Fruit fly (Drosophila melanogaster) whole organism, embryonic: ENCODE data around the gene RhoGAP5A.

Experiments
- Bgb ChIP-seq: fragments of 200-800 bp; sonication (Bioruptor generic); IDR thresholded peaks from 2 replicates; pipeline ENCODE4 v1.3.6; 2022; ENCODE audit warnings: missing biosample characterization, missing genetic modification characterization; ENCODE audit not compliant: partially characterized antibody
- Bteb2 ChIP-seq: fragments of 200-800 bp; sonication (Bioruptor generic); optimal IDR thresholded peaks from 2 replicates; lab custom pipeline; 2016; ENCODE audit warnings: missing biosample characterization, missing genetic modification characterization
- CG1024 ChIP-seq: fragments of 200-800 bp; sonication (Bioruptor generic); IDR thresholded peaks from 2 replicates; pipeline ENCODE4 v1.3.6; 2022; ENCODE audit warnings: missing biosample characterization, missing genetic modification characterization
- CG10274 ChIP-seq: fragments of 200-800 bp; sonication (Bioruptor generic); optimal IDR thresholded peaks from 3 replicates; lab custom pipeline; 2017; ENCODE audit warnings: missing biosample characterization, mild to moderate bottlenecking, missing genetic modification characterization
- CG11247 ChIP-seq: fragments of 200-800 bp; sonication (Bioruptor generic); IDR thresholded peaks from 2 replicates; pipeline ENCODE4 v1.3.6; 2022; ENCODE audit warnings: missing biosample characterization, missing genetic modification characterization
- CG11456 ChIP-seq: fragments of 200-800 bp; sonication (Bioruptor generic); IDR thresholded peaks from 3 replicates; pipeline ENCODE4 v1.3.6; 2022; ENCODE audit warnings: missing biosample characterization, missing genetic modification characterization
- CG11560 ChIP-seq: fragments of 200-800 bp; sonication (Bioruptor generic); IDR thresholded peaks from 3 replicates; pipeline ENCODE4 v1.3.6; 2022; ENCODE audit warnings: missing biosample characterization, missing genetic modification characterization
- CG11695 ChIP-seq: fragments of 200-800 bp; sonication (Bioruptor generic); IDR thresholded peaks from 3 replicates; pipeline ENCODE4 v1.3.6; 2022; ENCODE audit warnings: missing biosample characterization, missing genetic modification characterization
- CG12219 ChIP-seq: fragments of 200-800 bp; sonication (Bioruptor generic); optimal IDR thresholded peaks from 3 replicates; lab custom pipeline; 2018; ENCODE audit warnings: missing biosample characterization, mild to moderate bottlenecking, missing genetic modification characterization
- CG18764 ChIP-seq: fragments of 200-800 bp; sonication (Bioruptor generic); optimal IDR thresholded peaks from 3 replicates; lab custom pipeline; 2016; ENCODE audit warnings: missing biosample characterization, missing genetic modification characterization
- CG2712 ChIP-seq: fragments of 200-800 bp; optimal IDR thresholded peaks from 3 replicates; lab custom pipeline; 2019; ENCODE audit warnings: missing biosample characterization, mild to moderate bottlenecking, missing genetic modification characterization, moderate library complexity
- CG30020 ChIP-seq: fragments of 200-800 bp; optimal IDR thresholded peaks from 2 replicates; lab custom pipeline; 2019; ENCODE audit warnings: missing biosample characterization, mild to moderate bottlenecking, missing genetic modification characterization, moderate library complexity
- CG4617 ChIP-seq: fragments of 200-800 bp; sonication (Bioruptor generic); optimal IDR thresholded peaks from 3 replicates; lab custom pipeline; 2016; ENCODE audit warnings: missing biosample characterization, missing genetic modification characterization, borderline replicate concordance
- CG6254 ChIP-seq: fragments of 200-800 bp; sonication (Bioruptor generic); optimal IDR thresholded peaks from 3 replicates; lab custom pipeline; 2017; ENCODE audit warnings: mild to moderate bottlenecking, missing biosample characterization, missing genetic modification reagents, missing genetic modification characterization
- CG7372 ChIP-seq: fragments of 200-800 bp; sonication (Bioruptor generic); IDR thresholded peaks from 2 replicates; pipeline ENCODE4 v1.3.6; 2022; ENCODE audit warnings: missing biosample characterization, missing genetic modification characterization
- CG7963 ChIP-seq: fragments of 200-800 bp; sonication (Bioruptor generic); IDR thresholded peaks from 3 replicates; pipeline ENCODE4 v1.3.6; 2022; ENCODE audit warnings: missing biosample characterization, missing genetic modification characterization; ENCODE audit not compliant: partially characterized antibody
- CG7987 ChIP-seq: fragments of 200-800 bp; sonication (Bioruptor generic); optimal IDR thresholded peaks from 2 replicates; lab custom pipeline; 2018; ENCODE audit warnings: missing biosample characterization, mild to moderate bottlenecking, missing genetic modification characterization, moderate library complexity
- CG9437 ChIP-seq: fragments of 200-800 bp; sonication (Bioruptor generic); optimal IDR thresholded peaks from 2 replicates; lab custom pipeline; 2018; ENCODE audit warnings: missing biosample characterization, mild to moderate bottlenecking, missing genetic modification characterization
- CTCF ChIP-seq: fragments of 200-800 bp; sonication (Bioruptor generic); optimal IDR thresholded peaks from 2 replicates; lab custom pipeline; 2017; ENCODE audit warnings: missing biosample characterization, mild to moderate bottlenecking, missing genetic modification characterization, moderate library complexity
- Deaf1 ChIP-seq: fragments of 200-800 bp; optimal IDR thresholded peaks from 3 replicates; lab custom pipeline; 2019; ENCODE audit warnings: missing biosample characterization, mild to moderate bottlenecking, missing genetic modification characterization, moderate library complexity
- Dek ChIP-seq: fragments of 200-800 bp; sonication (Bioruptor generic); optimal IDR thresholded peaks from 3 replicates; lab custom pipeline; 2019; ENCODE audit warnings: missing biosample characterization, mild to moderate bottlenecking, missing genetic modification characterization, moderate library complexity
- Dfd ChIP-seq, 2 experiments: fragments of >200 bp; optimal IDR thresholded peaks; 2 replicates each; lab custom pipeline; 2017; ENCODE audit warnings: missing biosample characterization in 2 of 2, missing genetic modification characterization in 2 of 2
- Eip74EF ChIP-seq, 2 experiments: fragments of 200-800 bp in 1 of 2; fragments of >200 bp in 1 of 2; sonication (Bioruptor generic) in 1 of 2; optimal IDR thresholded peaks; 2 replicates each; lab custom pipeline; 2017 to 2019; ENCODE audit warnings: missing biosample characterization in 2 of 2, missing genetic modification characterization in 2 of 2, mild to moderate bottlenecking in 1 of 2, moderate library complexity in 1 of 2
- Optix ChIP-seq: fragments of 200-800 bp; sonication (Bioruptor generic); IDR thresholded peaks from 3 replicates; pipeline ENCODE4 v1.3.6; 2022; ENCODE audit warnings: missing biosample characterization, missing genetic modification characterization
- Ravus ChIP-seq: fragments of 200-800 bp; sonication (Bioruptor generic); IDR thresholded peaks from 2 replicates; pipeline ENCODE4 v1.3.6; 2022; ENCODE audit warnings: missing biosample characterization, missing genetic modification characterization
- Side ChIP-seq: fragments of 200-800 bp; sonication (Bioruptor generic); optimal IDR thresholded peaks from 2 replicates; lab custom pipeline; 2016; ENCODE audit warnings: missing biosample characterization, missing genetic modification characterization
- ab ChIP-seq: fragments of 200-800 bp; sonication (Bioruptor generic); optimal IDR thresholded peaks from 2 replicates; lab custom pipeline; 2016; ENCODE audit warnings: missing biosample characterization, missing genetic modification characterization
- ara ChIP-seq: fragments of 200-800 bp; sonication (Bioruptor generic); IDR thresholded peaks from 2 replicates; pipeline ENCODE4 v1.3.6; 2022; ENCODE audit warnings: missing biosample characterization, missing genetic modification characterization
- ato ChIP-seq: fragments of 200-800 bp; sonication (Bioruptor generic); IDR thresholded peaks from 2 replicates; pipeline ENCODE4 v1.3.6; 2022; ENCODE audit warnings: missing biosample characterization, missing genetic modification characterization; ENCODE audit not compliant: partially characterized antibody
- cad ChIP-seq: fragments of >200 bp; optimal IDR thresholded peaks from 2 replicates; lab custom pipeline; 2017; ENCODE audit warnings: missing biosample characterization, missing genetic modification characterization
- grn ChIP-seq: fragments of 200-800 bp; sonication (Bioruptor generic); optimal IDR thresholded peaks from 3 replicates; lab custom pipeline; 2017; ENCODE audit warnings: missing biosample characterization, missing genetic modification characterization
- ham ChIP-seq: fragments of 200-800 bp; sonication (Bioruptor generic); IDR thresholded peaks from 2 replicates; pipeline ENCODE4 v1.3.6; 2022; ENCODE audit warnings: missing biosample characterization, missing genetic modification characterization
- hb ChIP-seq: fragments of 200-800 bp; sonication (Bioruptor generic); IDR thresholded peaks from 3 replicates; pipeline ENCODE4 v1.3.6; 2022; ENCODE audit warnings: missing biosample characterization, missing genetic modification characterization; ENCODE audit not compliant: partially characterized antibody
- jing ChIP-seq: fragments of 200-800 bp; sonication (Bioruptor generic); optimal IDR thresholded peaks from 2 replicates; lab custom pipeline; 2018; ENCODE audit warnings: missing biosample characterization, mild to moderate bottlenecking, missing genetic modification characterization
- knrl ChIP-seq: fragments of 200-800 bp; sonication (Bioruptor generic); IDR thresholded peaks from 3 replicates; pipeline ENCODE4 v1.3.6; 2022; ENCODE audit warnings: missing biosample characterization, missing genetic modification characterization; ENCODE audit not compliant: partially characterized antibody
- lola ChIP-seq, 3 experiments: fragments of >200 bp in 2 of 3; fragments of 200-800 bp in 1 of 3; sonication (Bioruptor generic) in 1 of 3; optimal IDR thresholded peaks; 2 replicates each; lab custom pipeline; 2017 to 2019; ENCODE audit warnings: missing biosample characterization in 3 of 3, missing genetic modification characterization in 3 of 3, mild to moderate bottlenecking in 1 of 3, moderate library complexity in 1 of 3
- nerfin-1 ChIP-seq: fragments of 200-800 bp; sonication (Bioruptor generic); optimal IDR thresholded peaks from 3 replicates; lab custom pipeline; 2019; ENCODE audit warnings: missing biosample characterization, mild to moderate bottlenecking, missing genetic modification characterization, moderate library complexity
- odd ChIP-seq: fragments of 200-800 bp; sonication (Bioruptor generic); optimal IDR thresholded peaks from 2 replicates; lab custom pipeline; 2017; ENCODE audit warnings: missing biosample characterization, mild to moderate bottlenecking, missing genetic modification characterization
- org-1 ChIP-seq: fragments of 200-800 bp; sonication (Bioruptor generic); optimal IDR thresholded peaks from 2 replicates; lab custom pipeline; 2017; ENCODE audit warnings: missing biosample characterization, missing genetic modification characterization
- pan ChIP-seq, 4 experiments: fragments of >200 bp in 3 of 4; fragments of 200-800 bp in 1 of 4; sonication (Bioruptor generic) in 1 of 4; optimal IDR thresholded peaks in 3 of 4; IDR thresholded peaks in 1 of 4; 2 replicates each; pipeline versions ENCODE4 v1.3.6 to Lab custom; 2017 to 2022; ENCODE audit warnings: missing biosample characterization in 2 of 4, missing genetic modification characterization in 2 of 4, mixed read lengths in 1 of 4
- pb ChIP-seq: fragments of 200-800 bp; sonication (Bioruptor generic); optimal IDR thresholded peaks from 3 replicates; lab custom pipeline; 2016; ENCODE audit warnings: missing biosample characterization, missing genetic modification characterization
- peb ChIP-seq: fragments of 200-800 bp; sonication (Bioruptor generic); IDR thresholded peaks from 2 replicates; pipeline ENCODE4 v1.3.6; 2022; ENCODE audit warnings: missing biosample characterization, missing genetic modification characterization
- prd ChIP-seq, 3 experiments: fragments of >200 bp in 2 of 3; fragments of 200-800 bp in 1 of 3; sonication (Bioruptor generic) in 1 of 3; optimal IDR thresholded peaks in 2 of 3; IDR thresholded peaks in 1 of 3; 2 replicates in 2 of 3; 3 replicates in 1 of 3; pipeline versions ENCODE4 v1.3.6 to Lab custom; 2017 to 2022; ENCODE audit warnings: missing biosample characterization in 1 of 3, missing genetic modification characterization in 1 of 3
- shn ChIP-seq: fragments of 200-800 bp; sonication (Bioruptor generic); optimal IDR thresholded peaks from 3 replicates; lab custom pipeline; 2016; ENCODE audit warnings: missing biosample characterization, missing genetic modification characterization
- ttk ChIP-seq: fragments of 200-800 bp; sonication (Bioruptor generic); IDR thresholded peaks from 2 replicates; pipeline ENCODE4 v2.1.2; 2022; ENCODE audit warnings: missing biosample characterization, missing genetic modification characterization
- z ChIP-seq: fragments of 200-800 bp; sonication (Bioruptor generic); IDR thresholded peaks from 3 replicates; pipeline ENCODE4 v1.3.6; 2022; ENCODE audit warnings: missing biosample characterization, missing genetic modification characterization

The RhoGAP5A gene

DNA sequence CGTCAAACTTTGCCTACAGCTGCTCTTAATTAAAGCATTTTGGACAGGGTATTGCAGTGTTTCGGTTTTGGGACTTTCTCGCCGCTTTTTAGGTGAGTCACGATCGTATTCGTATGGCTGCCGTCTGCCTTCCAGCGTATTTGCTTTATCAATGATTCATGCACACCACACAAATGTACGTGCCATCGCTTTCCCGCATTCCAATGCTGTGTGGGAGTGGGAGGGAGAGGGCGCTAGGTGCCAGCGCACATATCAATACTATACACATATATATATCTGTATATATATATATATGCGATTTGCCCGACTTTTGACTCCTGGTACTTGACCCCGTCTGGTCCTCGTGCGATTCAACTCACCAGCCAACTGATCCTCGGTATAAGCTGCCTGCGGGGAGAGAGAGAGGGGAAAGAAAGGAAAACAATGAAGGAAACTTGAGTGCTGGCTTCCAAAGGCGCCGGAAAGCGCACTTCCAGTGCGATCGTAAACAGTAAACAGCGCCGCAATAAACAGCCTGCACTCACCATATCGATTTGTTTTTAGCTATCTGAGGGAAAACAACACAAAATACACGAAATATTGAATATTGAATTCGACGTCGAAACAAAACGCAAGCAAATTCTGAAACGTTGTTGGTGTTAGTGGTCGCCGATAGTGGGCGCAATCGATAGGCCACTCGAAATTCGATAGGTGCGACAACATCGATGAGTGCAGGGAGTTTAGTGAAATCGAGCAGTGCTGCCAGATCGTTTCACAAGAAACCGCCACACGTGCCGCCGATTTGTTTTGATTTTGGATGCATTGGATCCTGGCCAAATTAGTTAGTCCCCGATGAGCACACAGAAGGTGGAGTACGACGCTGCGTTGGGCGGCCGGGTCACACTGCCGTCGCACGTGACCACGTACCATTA lies 3.5 kb upstream of the RhoGAP5A start, which contains the start of the genes Mlc-c and Pop1 (continued):
- TF ChIP-seq jing (no peak), CG12219 (GFP tag; lab: Kevin White, UChicago) (no peak), CG1024 (GFP tag; lab: Robert Waterston, UW) (no peak), CTCF (GFP tag; lab: Kevin White, UChicago) (peak; percentile 51), cad (GFP tag; lab: Kevin White, UChicago) (no peak), lola (GFP tag; optimal IDR thresholded peaks at IDR 0.05; lab: Kevin White, UChicago) (no peak), Side (no peak), odd (GFP tag; lab: Kevin White, UChicago) (no peak), knrl (peak; percentile 87), Dek (tag; lab: Kevin White, UChicago) (no peak), nerfin-1 (peak; percentile 68), CG7963 (GFP tag; lab: Robert Waterston, UW) (peak; percentile 85), z (GFP tag; lab: Robert Waterston, UW) (no peak)
- TF ChIP-seq, all 482 proteins: peak for 85

DNA sequence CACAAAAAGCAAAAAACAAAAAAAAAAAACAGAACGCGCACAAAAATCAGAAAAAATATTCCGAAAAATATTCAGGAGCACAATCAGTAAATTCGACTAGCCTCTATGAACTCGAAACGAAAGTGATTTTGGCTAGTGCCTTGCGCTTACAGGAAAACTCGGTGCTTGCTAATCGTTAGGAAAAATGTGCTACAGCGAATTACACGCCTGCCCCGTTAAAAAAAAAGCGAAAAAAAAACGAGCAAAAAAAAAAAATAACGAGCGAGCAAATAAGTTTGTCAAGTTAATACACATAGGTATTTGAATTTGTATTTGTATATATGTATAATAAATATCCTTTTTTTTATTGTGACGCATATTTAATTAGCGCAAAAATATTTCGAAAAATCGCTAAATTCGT lies 2.3 kb downstream of the RhoGAP5A start, which contains the start of gene CG34434:
CG34434 (minus strand) TSS at position 101 of the 400 bp plus-strand sequence.
- TF ChIP-seq CG30020: no peak
- no peak for TF ChIP-seq CG11695
- TF ChIP-seq org-1 (GFP tag; lab: Kevin White, UChicago): no peak
- no peak for TF ChIP-seq CG4617
- TF ChIP-seq peb (GFP tag; lab: Robert Waterston, UW): no peak
- no peak for TF ChIP-seq CG11560
- no peak for TF ChIP-seq Deaf1 (tag; lab: Kevin White, UChicago)
- no peak for TF ChIP-seq ara (GFP tag; lab: Robert Waterston, UW)
- TF ChIP-seq CG11247 (GFP tag; lab: Robert Waterston, UW): no peak
- no peak for TF ChIP-seq ttk (GFP tag; lab: Robert Waterston, UW)
- TF ChIP-seq pan (optimal IDR thresholded peaks at IDR 0.05; lab: Kevin White, UChicago): no peak
- TF ChIP-seq pan (GFP tag; optimal IDR thresholded peaks at IDR 0.05 in 1 of 2, IDR thresholded peaks at IDR 0.05 in 1 of 2): no peak
- no peak for TF ChIP-seq CG6254 (GFP tag; lab: Kevin White, UChicago)
- no peak for TF ChIP-seq ato (GFP tag; lab: Robert Waterston, UW)
- TF ChIP-seq prd (optimal IDR thresholded peaks at IDR 0.05; lab: Kevin White, UChicago): no peak
- TF ChIP-seq prd (GFP tag; IDR thresholded peaks at IDR 0.05; lab: Robert Waterston, UW): no peak

DNA sequence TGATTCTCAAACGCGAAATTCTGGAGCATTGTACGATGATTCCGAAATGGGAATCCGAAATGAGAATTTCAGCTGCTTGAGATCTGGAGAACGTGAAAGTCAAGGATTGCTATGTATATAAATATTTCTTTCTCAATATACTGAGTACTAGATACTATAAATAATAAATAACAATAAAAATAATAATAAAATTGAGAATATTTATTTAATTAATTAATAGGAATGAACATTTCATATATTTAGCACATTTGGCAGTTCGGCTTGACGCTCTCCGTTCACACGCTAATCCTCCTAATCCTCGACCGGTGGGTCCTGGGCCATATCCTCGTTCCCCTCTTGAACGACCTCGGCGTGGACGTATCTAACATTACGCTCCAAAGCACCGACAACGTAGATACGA lies 4.2 kb downstream of the RhoGAP5A start, which contains the start of gene CG34435:
CG34435 (minus strand) TSS at position 101 of the 400 bp plus-strand sequence.
- no peak for TF ChIP-seq Dfd (GFP tag; optimal IDR thresholded peaks at IDR 0.05; lab: Kevin White, UChicago)
- TF ChIP-seq CG2712 (tag; lab: Kevin White, UChicago): no peak
- no peak for TF ChIP-seq CG7372 (GFP tag; lab: Robert Waterston, UW)
- TF ChIP-seq hb: no peak
- TF ChIP-seq Eip74EF (GFP tag; optimal IDR thresholded peaks at IDR 0.05; lab: Kevin White, UChicago): no peak
- TF ChIP-seq shn (GFP tag; lab: Kevin White, UChicago): no peak
- no peak for TF ChIP-seq Bgb (GFP tag; lab: Robert Waterston, UW)
- TF ChIP-seq Bteb2 (GFP tag; lab: Kevin White, UChicago): no peak
- no peak for TF ChIP-seq CG10274 (GFP tag; lab: Kevin White, UChicago)
- TF ChIP-seq pb: no peak
- no peak for TF ChIP-seq ham (GFP tag; lab: Robert Waterston, UW)
- TF ChIP-seq CG9437 (GFP tag; lab: Kevin White, UChicago): no peak
- no peak for TF ChIP-seq CG7987 (GFP tag; lab: Kevin White, UChicago)
- TF ChIP-seq CG11456 (GFP tag; lab: Robert Waterston, UW): no peak
- no peak for TF ChIP-seq ab (GFP tag; lab: Kevin White, UChicago)
- TF ChIP-seq grn: no peak
- no peak for TF ChIP-seq Optix (GFP tag; lab: Robert Waterston, UW)
- TF ChIP-seq Ravus (GFP tag; lab: Robert Waterston, UW): no peak
- TF ChIP-seq CG18764 (GFP tag; lab: Kevin White, UChicago): no peak
